Worm (Caenorhabditis elegans): ENCODE results near the gene C10A4.4.

C10A4.4 gene

DNA sequence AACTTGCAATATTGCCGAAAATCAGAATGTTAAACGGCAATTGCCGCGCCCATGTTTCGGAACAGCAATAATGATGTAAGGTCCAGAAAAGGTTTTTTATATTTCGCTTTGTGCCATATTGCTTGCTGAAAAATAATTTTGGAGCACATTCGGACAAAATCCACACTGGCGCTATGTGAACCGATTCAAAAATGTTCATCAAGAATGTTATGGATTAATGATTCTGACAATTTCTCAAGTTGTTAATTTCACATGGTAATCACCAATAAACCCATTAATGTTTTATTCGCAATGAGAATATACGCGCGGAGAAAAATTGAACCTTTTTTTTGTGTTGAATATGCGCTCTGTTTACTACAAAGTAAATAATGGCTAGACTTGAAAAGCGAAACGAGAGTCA lies 3.7 kb downstream of the C10A4.4 start:
- TF ChIP-seq R02D3.7 (tag; optimal IDR thresholded peaks at IDR 0.05) (no peak), ceh-9 (tag; optimal IDR thresholded peaks at IDR 0.05) (no peak), mdl-1 (tag; optimal IDR thresholded peaks at IDR 0.05) (no peak), aly-2 (tag; optimal IDR thresholded peaks at IDR 0.05) (no peak), nhr-43 (tag; optimal IDR thresholded peaks at IDR 0.05; ENCODE audit: poor library complexity, severe bottlenecking) (no peak)

DNA sequence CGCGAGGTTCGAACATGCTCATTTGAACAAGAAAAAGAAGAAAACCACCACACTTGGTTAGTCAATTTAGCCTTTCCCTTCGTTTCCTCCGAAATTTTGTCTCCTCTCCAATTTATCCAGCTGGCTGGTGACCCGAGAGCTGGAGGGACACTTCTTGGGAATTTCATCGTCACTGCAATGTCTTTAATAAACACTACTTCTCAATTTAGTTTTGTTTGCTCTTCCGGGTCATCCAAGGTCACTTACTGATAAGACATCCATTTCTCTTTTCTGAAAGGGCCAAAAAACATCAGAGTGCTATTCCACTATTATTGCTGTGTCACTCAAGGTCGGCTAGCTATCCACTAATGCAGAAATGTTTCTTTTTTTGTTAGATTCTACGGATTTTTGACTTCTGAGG lies 4.5 kb downstream of the C10A4.4 start, which contains the start of gene C10A4.3:
Gene C10A4.3 (plus strand): TSS at position 301 of the 400 bp plus-strand sequence.
- TF ChIP-seq nhr-12 (tag; optimal IDR thresholded peaks at IDR 0.05): no peak
- no peak for TF ChIP-seq tbx-2 (tag; optimal IDR thresholded peaks at IDR 0.05)
- TF ChIP-seq ceh-9 (tag; optimal IDR thresholded peaks at IDR 0.05): no peak
- no peak for TF ChIP-seq fkh-2 (tag; optimal IDR thresholded peaks at IDR 0.05)
- TF ChIP-seq lin-39 (tag; optimal IDR thresholded peaks at IDR 0.05): no peak
- TF ChIP-seq lsy-12 (tag; optimal IDR thresholded peaks at IDR 0.05): no peak
- no peak for TF ChIP-seq nhr-28 (tag; optimal IDR thresholded peaks at IDR 0.05)
- TF ChIP-seq ztf-11 (tag; optimal IDR thresholded peaks at IDR 0.05): no peak
- TF ChIP-seq pqm-1 (tag; optimal IDR thresholded peaks at IDR 0.05): no peak
- TF ChIP-seq fkh-10 (GFP tag; optimal IDR thresholded peaks at IDR 0.05): no peak
- no peak for TF ChIP-seq ceh-82 (tag; optimal IDR thresholded peaks at IDR 0.05)

DNA sequence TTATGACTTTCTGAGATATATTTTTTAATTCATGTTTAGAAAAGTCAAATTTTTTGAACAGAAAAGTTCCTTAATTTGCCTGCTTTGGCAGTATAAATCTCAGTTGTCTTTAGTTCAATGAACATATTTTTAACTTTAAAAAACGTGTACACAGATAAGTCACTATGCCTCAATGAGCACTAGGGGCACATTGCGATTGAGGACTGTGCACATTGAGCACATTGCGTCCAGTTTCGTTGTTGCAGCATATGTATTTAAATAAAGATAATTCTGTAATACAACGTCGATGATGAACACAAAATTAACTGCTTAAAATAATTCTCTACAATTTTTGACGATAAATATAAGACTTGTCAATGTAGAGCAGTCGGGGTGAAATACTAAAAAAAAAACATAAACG lies 6.9 kb downstream of the C10A4.4 start:
- TF ChIP-seq eor-1 (tag; optimal IDR thresholded peaks at IDR 0.05) (no peak), mml-1 (tag; optimal IDR thresholded peaks at IDR 0.05) (no peak)

DNA sequence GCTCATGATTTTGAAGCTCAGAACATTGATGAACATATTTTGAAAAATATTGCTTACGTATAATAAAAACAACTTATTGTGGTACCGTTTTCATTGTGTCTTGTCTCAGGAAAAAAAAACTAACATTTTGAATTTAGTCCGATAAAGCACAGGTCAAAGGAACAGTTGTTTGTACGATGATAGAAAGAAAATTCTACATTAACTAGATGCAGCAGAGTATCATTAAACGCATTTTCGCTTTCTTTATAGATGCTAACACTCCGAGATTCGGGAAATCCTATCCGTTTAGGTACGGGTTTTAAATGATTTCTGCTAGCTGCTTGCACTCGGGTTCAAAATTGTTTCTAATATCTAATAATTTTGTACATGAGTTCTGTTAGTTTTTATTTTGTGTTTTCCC lies 8.1 kb downstream of the C10A4.4 start:
- TF ChIP-seq nhr-23 (tag; optimal IDR thresholded peaks at IDR 0.05) (no peak), daf-12 (tag; optimal IDR thresholded peaks at IDR 0.05) (no peak), mdl-1 (tag; optimal IDR thresholded peaks at IDR 0.05) (no peak), nhr-76 (tag; optimal IDR thresholded peaks at IDR 0.05) (no peak), skn-1 (tag; optimal IDR thresholded peaks at IDR 0.05) (no peak), aly-2 (tag; optimal IDR thresholded peaks at IDR 0.05) (no peak), fkh-10 (GFP tag; optimal IDR thresholded peaks at IDR 0.05) (no peak), pqm-1 (tag; optimal IDR thresholded peaks at IDR 0.05) (no peak), ZK546.5 (tag; optimal IDR thresholded peaks at IDR 0.05) (no peak), elt-3 (tag; optimal IDR thresholded peaks at IDR 0.05) (no peak), egl-5 (tag; optimal IDR thresholded peaks at IDR 0.05) (no peak), sea-2 (GFP tag; optimal IDR thresholded peaks at IDR 0.05) (no peak), nhr-67 (tag; optimal IDR thresholded peaks at IDR 0.05) (no peak)

DNA sequence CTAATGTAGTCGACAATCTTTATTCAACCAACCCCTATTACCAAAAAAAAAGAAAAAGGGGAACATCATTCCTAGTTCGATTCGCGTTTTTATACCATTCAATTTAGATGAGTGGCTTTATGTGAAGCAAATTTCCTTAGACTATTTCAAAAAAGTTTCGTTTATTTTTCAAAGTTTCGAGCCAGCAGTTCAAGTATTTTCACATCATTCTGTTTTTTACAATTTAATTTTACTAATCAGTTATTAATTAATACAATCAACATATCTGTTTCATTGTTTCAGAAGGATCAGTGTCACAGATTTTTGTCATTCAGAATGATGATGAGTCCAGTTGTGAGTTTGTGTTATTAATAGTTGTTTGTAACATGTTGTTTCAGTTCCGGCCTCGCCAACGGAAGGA lies 9.0 kb downstream of the C10A4.4 start, which contains the start of gene C10A4.2:
Gene C10A4.2 (plus strand): TSS at position 301 of the 400 bp plus-strand sequence.
- TF ChIP-seq snpc-4 (tag; optimal IDR thresholded peaks at IDR 0.05): no peak
- TF ChIP-seq hmg-11 (tag; optimal IDR thresholded peaks at IDR 0.05): no peak
- no peak for TF ChIP-seq eor-1 (tag; optimal IDR thresholded peaks at IDR 0.05)
- no peak for TF ChIP-seq ztf-4 (tag; optimal IDR thresholded peaks at IDR 0.05)
- no peak for TF ChIP-seq aly-2 (tag; optimal IDR thresholded peaks at IDR 0.05)
- no peak for TF ChIP-seq fos-1 (tag; optimal IDR thresholded peaks at IDR 0.05)
- TF ChIP-seq elt-2 (tag; optimal IDR thresholded peaks at IDR 0.05): no peak
- no peak for TF ChIP-seq skn-1 (tag; optimal IDR thresholded peaks at IDR 0.05)
- no peak for TF ChIP-seq nhr-12 (tag; optimal IDR thresholded peaks at IDR 0.05)
- no peak for TF ChIP-seq jun-1 (tag; optimal IDR thresholded peaks at IDR 0.05)
- TF ChIP-seq ceh-82 (tag; optimal IDR thresholded peaks at IDR 0.05): no peak
- TF ChIP-seq daf-12 (tag; optimal IDR thresholded peaks at IDR 0.05): no peak
- TF ChIP-seq ZK546.5 (tag; optimal IDR thresholded peaks at IDR 0.05): no peak
- TF ChIP-seq egl-27 (tag; optimal IDR thresholded peaks at IDR 0.05): no peak
- TF ChIP-seq ceh-16 (tag; optimal IDR thresholded peaks at IDR 0.05): no peak
- no peak for TF ChIP-seq pha-4 (tag; optimal IDR thresholded peaks at IDR 0.05)
- no peak for TF ChIP-seq ceh-28 (tag; optimal IDR thresholded peaks at IDR 0.05)
- no peak for TF ChIP-seq nhr-77 (tag; optimal IDR thresholded peaks at IDR 0.05)
- no peak for TF ChIP-seq ztf-11 (tag; optimal IDR thresholded peaks at IDR 0.05)

Measured in whole organism, L3 larva.